Fruit fly (Drosophila melanogaster) whole organism: ENCODE measurements around the gene fok.

Experiments
- Dll ChIP-seq: fragments of >200 bp; optimal IDR thresholded peaks from 2 replicates; lab custom pipeline; 2017
- EcR ChIP-seq, 2 experiments: fragments of >200 bp; optimal IDR thresholded peaks; 2 replicates each; lab custom pipeline; 2017; ENCODE audit warnings: missing biosample characterization in 2 of 2, missing genetic modification characterization in 2 of 2, missing genetic modification reagents in 2 of 2
- pan ChIP-seq: fragments of >200 bp; optimal IDR thresholded peaks from 2 replicates; lab custom pipeline; 2017
- psq ChIP-seq: fragments of >200 bp; optimal IDR thresholded peaks from 2 replicates; lab custom pipeline; 2017
- usp ChIP-seq: fragments of >200 bp; optimal IDR thresholded peaks from 2 replicates; lab custom pipeline; 2017; ENCODE audit warnings: missing biosample characterization, missing genetic modification characterization, mixed read lengths

dm6 chr2L:20121233-20121551, 36.3 kb upstream of the fok start:
- no peak for TF ChIP-seq EcR (GFP tag; optimal IDR thresholded peaks at IDR 0.05; lab: Kevin White, UChicago)
- TF ChIP-seq Dll (lab: Kevin White, UChicago): no peak
- TF ChIP-seq usp: no peak
- no peak for TF ChIP-seq psq (lab: Kevin White, UChicago)
- no peak for TF ChIP-seq pan (lab: Kevin White, UChicago)
